Worm (Caenorhabditis elegans) whole organism, L3 larva: ENCODE data around the gene rgs-9.

Experiments
- elt-3 ChIP-seq, 3 experiments: fragments of 150-350 bp in 1 of 3; sonication (generic microtip) in 2 of 3; optimal IDR thresholded peaks; 2 replicates in 2 of 3; 4 replicates in 1 of 3; lab custom pipeline; 2014 to 2017; ENCODE audit warnings: missing biosample characterization in 3 of 3, missing genetic modification characterization in 3 of 3
- fkh-10 ChIP-seq: sonication (generic microtip); optimal IDR thresholded peaks from 2 replicates; lab custom pipeline; 2017; ENCODE audit warnings: missing biosample characterization, missing genetic modification reagents, missing genetic modification characterization
- fos-1 ChIP-seq: fragments of 150-350 bp; optimal IDR thresholded peaks from 2 replicates; lab custom pipeline; 2014; ENCODE audit warnings: missing biosample characterization, missing genetic modification characterization
- mml-1 ChIP-seq: fragments of 150-350 bp; sonication (generic microtip); optimal IDR thresholded peaks from 3 replicates; lab custom pipeline; 2014; ENCODE audit warnings: missing biosample characterization, missing genetic modification characterization
- nhr-11 ChIP-seq: fragments of 150-350 bp; optimal IDR thresholded peaks from 2 replicates; lab custom pipeline; 2014; ENCODE audit warnings: missing biosample characterization, missing genetic modification characterization
- nhr-237 ChIP-seq: fragments of 150-350 bp; optimal IDR thresholded peaks from 2 replicates; lab custom pipeline; 2014; ENCODE audit warnings: missing biosample characterization, missing genetic modification characterization
- skn-1 ChIP-seq: fragments of 150-350 bp; optimal IDR thresholded peaks from 2 replicates; lab custom pipeline; 2014; ENCODE audit warnings: missing biosample characterization, missing genetic modification characterization
- snpc-4 ChIP-seq: fragments of 150-350 bp; optimal IDR thresholded peaks from 2 replicates; lab custom pipeline; 2014; ENCODE audit warnings: missing biosample characterization, missing genetic modification characterization
- unc-62 ChIP-seq: fragments of 150-350 bp; sonication (generic microtip); optimal IDR thresholded peaks from 4 replicates; lab custom pipeline; 2014; ENCODE audit warnings: missing biosample characterization, missing genetic modification reagents, missing genetic modification characterization
- ztf-4 ChIP-seq: fragments of 150-350 bp; optimal IDR thresholded peaks from 2 replicates; lab custom pipeline; 2014; ENCODE audit warnings: missing biosample characterization, missing genetic modification characterization

DNA sequence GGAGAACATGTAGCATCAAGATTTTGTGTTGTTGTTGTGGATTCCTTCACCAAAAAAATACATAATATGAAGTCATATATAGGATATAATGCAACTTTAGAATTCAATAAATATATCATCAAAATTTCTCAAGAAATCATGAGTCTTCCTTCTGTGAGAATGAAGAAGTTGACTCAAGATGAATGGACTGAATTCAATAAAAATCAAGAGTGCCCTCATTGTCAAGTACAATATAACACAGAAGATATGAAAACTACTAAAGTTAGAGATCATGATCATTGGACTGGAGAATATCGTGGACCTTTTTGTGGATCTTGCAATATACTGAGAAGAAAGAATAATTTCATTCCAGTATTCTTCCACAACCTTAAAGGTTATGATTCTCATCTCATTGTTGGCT, 20.4 kb downstream of the rgs-9 start:
- TF ChIP-seq elt-3 (tag; optimal IDR thresholded peaks at IDR 0.05; lab: Kevin White, UChicago), result no peak
- TF ChIP-seq skn-1 (tag; lab: Kevin White, UChicago), result no peak
- no peak for TF ChIP-seq fkh-10 (GFP tag; lab: Kevin White, UChicago)
- TF ChIP-seq ztf-4 (tag; lab: Kevin White, UChicago), result no peak
- no peak for TF ChIP-seq fos-1 (tag; lab: Kevin White, UChicago)
- TF ChIP-seq nhr-237 (tag; lab: Kevin White, UChicago), result no peak
- no peak for TF ChIP-seq snpc-4 (tag; lab: Kevin White, UChicago)
- no peak for TF ChIP-seq mml-1 (tag; lab: Kevin White, UChicago)
- no peak for TF ChIP-seq unc-62 (GFP tag; lab: Kevin White, UChicago)
- TF ChIP-seq nhr-11 (tag; lab: Kevin White, UChicago), result no peak
